Worm (Caenorhabditis elegans) whole organism, L4 larva: ENCODE results near the gene fbxc-54.

Experiments used
- F44E2.7 ChIP-seq: fragments of 200-800 bp; sonication (Bioruptor generic); IDR thresholded peaks from 2 replicates; pipeline ENCODE4 v2.1.2; 2022; ENCODE audit warnings: missing genetic modification characterization, missing compliant biosample characterization
- R02D3.7 ChIP-seq: fragments of 150-350 bp; sonication (generic microtip); optimal IDR thresholded peaks from 3 replicates; lab custom pipeline; 2014; ENCODE audit warnings: missing biosample characterization, missing genetic modification characterization
- aly-2 ChIP-seq: sonication (generic microtip); optimal IDR thresholded peaks from 2 replicates; lab custom pipeline; 2018; ENCODE audit warnings: missing biosample characterization, missing genetic modification characterization
- ceh-20 ChIP-seq: fragments of 200-800 bp; sonication (Bioruptor generic); IDR thresholded peaks from 2 replicates; pipeline ENCODE4 v1.3.6; 2022; ENCODE audit warnings: missing genetic modification reagents, missing genetic modification characterization, missing compliant biosample characterization
- ceh-82 ChIP-seq: sonication (generic microtip); optimal IDR thresholded peaks from 2 replicates; lab custom pipeline; 2017; ENCODE audit warnings: missing biosample characterization, missing genetic modification characterization
- ces-1 ChIP-seq: fragments of 150-350 bp; sonication (generic microtip); optimal IDR thresholded peaks from 4 replicates; lab custom pipeline; 2014; ENCODE audit warnings: missing biosample characterization, missing genetic modification reagents, missing genetic modification characterization
- ctbp-1 ChIP-seq: fragments of 200-800 bp; sonication (Bioruptor generic); IDR thresholded peaks from 2 replicates; pipeline ENCODE4 v1.3.6; 2022; ENCODE audit warnings: missing genetic modification reagents, missing genetic modification characterization, missing compliant biosample characterization
- daf-12 ChIP-seq: fragments of 150-350 bp; optimal IDR thresholded peaks from 2 replicates; lab custom pipeline; 2014; ENCODE audit warnings: missing biosample characterization, missing genetic modification reagents, missing genetic modification characterization
- daf-16 ChIP-seq, 3 experiments: sonication (generic microtip); optimal IDR thresholded peaks; 2 replicates each; lab custom pipeline; 2016 to 2017; ENCODE audit warnings: missing genetic modification characterization in 3 of 3, missing genetic modification reagents in 3 of 3, mild to moderate bottlenecking in 2 of 3, missing compliant biosample characterization in 2 of 3, missing biosample characterization in 1 of 3, moderate library complexity in 1 of 3
- daf-8 ChIP-seq: fragments of 200-800 bp; sonication (Bioruptor generic); IDR thresholded peaks from 2 replicates; pipeline ENCODE4 v1.3.6; 2022; ENCODE audit warnings: missing genetic modification characterization, missing compliant biosample characterization
- dmd-6 ChIP-seq: fragments of 200-800 bp; sonication (Bioruptor generic); IDR thresholded peaks from 2 replicates; pipeline ENCODE4 v1.3.6; 2022; ENCODE audit warnings: missing genetic modification reagents, missing genetic modification characterization, missing compliant biosample characterization
- dmd-8 ChIP-seq: fragments of 200-800 bp; sonication (Bioruptor generic); IDR thresholded peaks from 2 replicates; pipeline ENCODE4 v1.3.6; 2022; ENCODE audit warnings: missing genetic modification characterization, missing compliant biosample characterization
- hif-1 ChIP-seq, 2 experiments: sonication (generic microtip); optimal IDR thresholded peaks; 2 replicates each; lab custom pipeline; 2016 to 2017; ENCODE audit warnings: missing compliant biosample characterization in 2 of 2, missing genetic modification characterization in 2 of 2, missing genetic modification reagents in 2 of 2, missing genotype in 2 of 2, mild to moderate bottlenecking in 1 of 2
- hlh-11 ChIP-seq: fragments of 200-800 bp; sonication (Bioruptor generic); optimal IDR thresholded peaks from 2 replicates; lab custom pipeline; 2018; ENCODE audit warnings: mild to moderate bottlenecking, missing genetic modification characterization, missing compliant biosample characterization
- hlh-30 ChIP-seq: sonication (generic microtip); optimal IDR thresholded peaks from 2 replicates; lab custom pipeline; 2017; ENCODE audit warnings: antibody characterized with exemption, mild to moderate bottlenecking, missing genetic modification characterization, missing compliant biosample characterization; ENCODE audit not compliant: insufficient read depth
- lim-7 ChIP-seq: fragments of 200-800 bp; sonication (Bioruptor generic); IDR thresholded peaks from 2 replicates; pipeline ENCODE4 v1.3.6; 2022; ENCODE audit warnings: missing genetic modification characterization, missing compliant biosample characterization
- lin-39 ChIP-seq: fragments of 150-350 bp; optimal IDR thresholded peaks from 2 replicates; lab custom pipeline; 2014; ENCODE audit warnings: missing biosample characterization, missing genetic modification reagents, missing genetic modification characterization
- lir-3 ChIP-seq: sonication (generic microtip); optimal IDR thresholded peaks from 2 replicates; lab custom pipeline; 2016; ENCODE audit warnings: mild to moderate bottlenecking, missing genetic modification characterization, missing compliant biosample characterization
- madf-5 ChIP-seq, 2 experiments: fragments of 200-800 bp; sonication (Bioruptor generic); IDR thresholded peaks; 2 replicates each; pipeline ENCODE4 v1.3.6; 2022; ENCODE audit warnings: missing compliant biosample characterization in 2 of 2, missing genetic modification characterization in 2 of 2
- mes-2 ChIP-seq: sonication (generic microtip); optimal IDR thresholded peaks from 2 replicates; lab custom pipeline; 2016; ENCODE audit warnings: missing genotype, mild to moderate bottlenecking, missing genetic modification characterization, missing compliant biosample characterization; ENCODE audit not compliant: poor library complexity, severe bottlenecking
- mxl-3 ChIP-seq: fragments of 200-800 bp; sonication (Bioruptor generic); optimal IDR thresholded peaks from 2 replicates; lab custom pipeline; 2018; ENCODE audit warnings: mild to moderate bottlenecking, missing genetic modification characterization, missing compliant biosample characterization
- nhr-11 ChIP-seq: fragments of 150-350 bp; optimal IDR thresholded peaks from 2 replicates; lab custom pipeline; 2014; ENCODE audit warnings: missing biosample characterization, missing genetic modification characterization
- nhr-237 ChIP-seq: sonication (generic microtip); optimal IDR thresholded peaks from 2 replicates; lab custom pipeline; 2017; ENCODE audit warnings: missing biosample characterization, missing genetic modification characterization
- nhr-28 ChIP-seq: fragments of 150-350 bp; optimal IDR thresholded peaks from 2 replicates; lab custom pipeline; 2014; ENCODE audit warnings: missing biosample characterization, missing genetic modification characterization
- nhr-77 ChIP-seq: fragments of 150-350 bp; optimal IDR thresholded peaks from 2 replicates; lab custom pipeline; 2014; ENCODE audit warnings: missing biosample characterization, missing genetic modification characterization
- skn-1 ChIP-seq: fragments of 150-350 bp; optimal IDR thresholded peaks from 2 replicates; lab custom pipeline; 2014; ENCODE audit warnings: missing biosample characterization, missing genetic modification characterization
- snpc-4 ChIP-seq: fragments of 150-350 bp; optimal IDR thresholded peaks from 2 replicates; lab custom pipeline; 2014; ENCODE audit warnings: missing biosample characterization, missing genetic modification characterization
- unc-62 ChIP-seq, 3 experiments: fragments of 150-350 bp in 1 of 3; sonication (generic microtip); optimal IDR thresholded peaks in 2 of 3; peaks in 1 of 3; 1 replicate in 1 of 3; 2 replicates in 2 of 3; lab custom pipeline; 2014 to 2017; ENCODE audit warnings: missing biosample characterization in 3 of 3, missing genetic modification characterization in 3 of 3, missing genetic modification reagents in 3 of 3, missing genotype in 1 of 3
- zag-1 ChIP-seq: fragments of 150-350 bp; optimal IDR thresholded peaks from 2 replicates; lab custom pipeline; 2014; ENCODE audit warnings: missing biosample characterization, missing genetic modification characterization
- zip-2 ChIP-seq: fragments of 150-350 bp; optimal IDR thresholded peaks from 2 replicates; lab custom pipeline; 2014; ENCODE audit warnings: missing biosample characterization, missing genetic modification characterization
- ztf-7 ChIP-seq: fragments of 150-350 bp; optimal IDR thresholded peaks from 2 replicates; lab custom pipeline; 2014; ENCODE audit warnings: missing biosample characterization, missing genetic modification characterization

Gene fbxc-54

ce11 chrII:50862-51261 is 19.3 kb downstream of the fbxc-54 start (continued):
- peak; percentile 25; the same call in 1 of the 2 replicates for TF ChIP-seq dmd-6
- TF ChIP-seq nhr-28 (tag; lab: Kevin White, UChicago) = peak; percentile 76
- TF ChIP-seq ceh-20 (GFP tag; lab: Robert Waterston, UW) = no peak
- no peak for TF ChIP-seq zag-1 (tag; lab: Kevin White, UChicago)
- TF ChIP-seq mxl-3 (GFP tag; lab: Kevin White, UChicago) = no peak
- TF ChIP-seq hif-1 (tag; optimal IDR thresholded peaks at IDR 0.05; lab: Kevin White, UChicago) = no peak
- TF ChIP-seq ctbp-1 = no peak
- TF ChIP-seq unc-62 (GFP tag; optimal IDR thresholded peaks at IDR 0.05 in 1 of 2; lab: Kevin White, UChicago) = no peak
- TF ChIP-seq unc-62 (tag; optimal IDR thresholded peaks at IDR 0.05; lab: Kevin White, UChicago) = no peak
- TF ChIP-seq hlh-11 (tag; lab: Kevin White, UChicago) = peak; percentile 53
- peak; percentile 53 for TF ChIP-seq nhr-77 (tag; lab: Kevin White, UChicago)

- TF ChIP-seq mes-2 (tag; lab: Kevin White, UChicago) (peak; percentile 7), ztf-7 (tag; lab: Kevin White, UChicago) (no peak)
Observed at ce11 chrII:51352-51751, 19.8 kb downstream of the fbxc-54 start, which contains the start of gene sptl-1. Gene sptl-1 (plus strand): TSS chrII:51652.

ce11 chrII:55204-55603 is 23.7 kb downstream of the fbxc-54 start, which contains the start of gene tre-5:
Gene tre-5 (minus strand): TSS chrII:55304.
- TF ChIP-seq skn-1 (tag; lab: Kevin White, UChicago) (no peak), hlh-30 (tag; lab: Kevin White, UChicago) (peak; percentile 33)
- TF ChIP-seq, all 104 proteins: peak for 1

- no peak for TF ChIP-seq F44E2.7 (GFP tag; lab: Robert Waterston, UW)
Observed at ce11 chrII:57370-57769, 25.9 kb downstream of the fbxc-54 start, which contains the start of gene ascc-1. Gene ascc-1 (plus strand): TSS chrII:57670.

- TF ChIP-seq dmd-6 = 0 out of 2 replicates have a peak, but pooled peaks have one; percentile 3
- TF ChIP-seq R02D3.7 = no peak
- no peak for TF ChIP-seq ces-1 (GFP tag; lab: Kevin White, UChicago)
- TF ChIP-seq zip-2 = no peak
- TF ChIP-seq dmd-8 (GFP tag; lab: Robert Waterston, UW) = 0 out of 2 replicates have a peak, but pooled peaks have one; percentile 9
- peak in 1 of 2 experiments; percentile 78 for TF ChIP-seq unc-62 (GFP tag; optimal IDR thresholded peaks at IDR 0.05 in 1 of 2; lab: Kevin White, UChicago)
- no peak for TF ChIP-seq unc-62 (tag; optimal IDR thresholded peaks at IDR 0.05; lab: Kevin White, UChicago)
Observed at ce11 chrII:57873-58272, 26.4 kb downstream of the fbxc-54 start.

ce11 chrII:60049-60448 is 28.5 kb downstream of the fbxc-54 start:
- TF ChIP-seq hlh-11 (tag; lab: Kevin White, UChicago) (peak; percentile 22), lir-3 (tag; lab: Kevin White, UChicago) (no peak), daf-16 (GFP tag; optimal IDR thresholded peaks at IDR 0.05; lab: Kevin White, UChicago) (no peak), daf-16 (tag; optimal IDR thresholded peaks at IDR 0.05; lab: Kevin White, UChicago) (no peak), ceh-82 (tag; lab: Kevin White, UChicago) (no peak), hlh-30 (tag; lab: Kevin White, UChicago) (peak; percentile 47), daf-12 (tag; lab: Kevin White, UChicago) (no peak), aly-2 (no peak), snpc-4 (tag; lab: Kevin White, UChicago) (no peak), daf-8 (no peak), lin-39 (tag; lab: Kevin White, UChicago) (no peak), nhr-28 (tag; lab: Kevin White, UChicago) (peak; percentile 26), lim-7 (no peak), hif-1 (tag; optimal IDR thresholded peaks at IDR 0.05; lab: Kevin White, UChicago) (no peak), nhr-237 (tag; lab: Kevin White, UChicago) (no peak), madf-5 (GFP tag; IDR thresholded peaks at IDR 0.05; lab: Robert Waterston, UW) (no peak), nhr-11 (no peak)
